Worm (Caenorhabditis elegans) whole organism, L4 larva: Measurements from ENCODE around the gene lido-11.

Experiments used
- T20F7.1 ChIP-seq: fragments of 200-800 bp; sonication (Bioruptor generic); optimal IDR thresholded peaks from 2 replicates; lab custom pipeline; 2018; ENCODE audit warnings: mild to moderate bottlenecking, missing genetic modification characterization, missing compliant biosample characterization
- T26A8.4 ChIP-seq: fragments of 200-800 bp; sonication (Bioruptor generic); IDR thresholded peaks from 2 replicates; pipeline ENCODE4 v1.3.6; 2022; ENCODE audit warnings: missing genetic modification characterization, missing compliant biosample characterization
- ZK546.5 ChIP-seq, 2 experiments: sonication (generic microtip); optimal IDR thresholded peaks; 2 replicates each; lab custom pipeline; 2017; ENCODE audit warnings: missing biosample characterization in 2 of 2, missing genetic modification characterization in 2 of 2
- aha-1 ChIP-seq: fragments of 150-350 bp; peaks from one replicate; lab custom pipeline; 2014; ENCODE audit warnings: missing biosample characterization, missing genetic modification characterization
- ama-1 ChIP-seq: fragments of 150-350 bp; optimal IDR thresholded peaks from 2 replicates; lab custom pipeline; 2014; ENCODE audit warnings: inconsistent platforms, mixed read lengths
- arid-1 ChIP-seq: fragments of 200-800 bp; sonication (Bioruptor generic); conservative IDR thresholded peaks from 2 replicates; pipeline ENCODE4 v1.3.6; 2022; ENCODE audit warnings: missing genetic modification reagents, missing genetic modification characterization, missing compliant biosample characterization
- attf-4 ChIP-seq: sonication (generic microtip); optimal IDR thresholded peaks from 3 replicates; lab custom pipeline; 2017; ENCODE audit warnings: missing biosample characterization, missing genetic modification characterization
- ceh-20 ChIP-seq: fragments of 200-800 bp; sonication (Bioruptor generic); IDR thresholded peaks from 2 replicates; pipeline ENCODE4 v1.3.6; 2022; ENCODE audit warnings: missing genetic modification reagents, missing genetic modification characterization, missing compliant biosample characterization
- ceh-82 ChIP-seq: sonication (generic microtip); optimal IDR thresholded peaks from 2 replicates; lab custom pipeline; 2017; ENCODE audit warnings: missing biosample characterization, missing genetic modification characterization
- ctbp-1 ChIP-seq: fragments of 200-800 bp; sonication (Bioruptor generic); IDR thresholded peaks from 2 replicates; pipeline ENCODE4 v1.3.6; 2022; ENCODE audit warnings: missing genetic modification reagents, missing genetic modification characterization, missing compliant biosample characterization
- daf-12 ChIP-seq: fragments of 150-350 bp; optimal IDR thresholded peaks from 2 replicates; lab custom pipeline; 2014; ENCODE audit warnings: missing biosample characterization, missing genetic modification reagents, missing genetic modification characterization
- daf-16 ChIP-seq, 3 experiments: sonication (generic microtip); optimal IDR thresholded peaks; 2 replicates each; lab custom pipeline; 2016 to 2017; ENCODE audit warnings: missing genetic modification characterization in 3 of 3, missing genetic modification reagents in 3 of 3, mild to moderate bottlenecking in 2 of 3, missing compliant biosample characterization in 2 of 3, missing biosample characterization in 1 of 3, moderate library complexity in 1 of 3
- daf-8 ChIP-seq: fragments of 200-800 bp; sonication (Bioruptor generic); IDR thresholded peaks from 2 replicates; pipeline ENCODE4 v1.3.6; 2022; ENCODE audit warnings: missing genetic modification characterization, missing compliant biosample characterization
- dmd-6 ChIP-seq: fragments of 200-800 bp; sonication (Bioruptor generic); IDR thresholded peaks from 2 replicates; pipeline ENCODE4 v1.3.6; 2022; ENCODE audit warnings: missing genetic modification reagents, missing genetic modification characterization, missing compliant biosample characterization
- dpl-1 ChIP-seq: fragments of 150-350 bp; optimal IDR thresholded peaks from 2 replicates; lab custom pipeline; 2014; ENCODE audit warnings: missing biosample characterization, missing genetic modification reagents, missing genetic modification characterization
- duxl-1 ChIP-seq: sonication (generic microtip); optimal IDR thresholded peaks from 2 replicates; lab custom pipeline; 2016; ENCODE audit warnings: mild to moderate bottlenecking, missing genetic modification characterization, moderate library complexity, missing compliant biosample characterization; ENCODE audit not compliant: poor library complexity
- dve-1 ChIP-seq: sonication (generic microtip); optimal IDR thresholded peaks from 2 replicates; lab custom pipeline; 2017; ENCODE audit warnings: antibody characterized with exemption, mild to moderate bottlenecking, missing genetic modification characterization, missing compliant biosample characterization; ENCODE audit not compliant: insufficient read depth
- egl-43 ChIP-seq: fragments of 200-800 bp; sonication (Bioruptor generic); IDR thresholded peaks from 2 replicates; pipeline ENCODE4 v1.3.6; 2022; ENCODE audit warnings: missing genetic modification reagents, missing genetic modification characterization, missing compliant biosample characterization
- fkh-10 ChIP-seq: fragments of 150-350 bp; optimal IDR thresholded peaks from 2 replicates; lab custom pipeline; 2014; ENCODE audit warnings: missing biosample characterization, missing genetic modification reagents, missing genetic modification characterization
- hlh-11 ChIP-seq: fragments of 200-800 bp; sonication (Bioruptor generic); optimal IDR thresholded peaks from 2 replicates; lab custom pipeline; 2018; ENCODE audit warnings: mild to moderate bottlenecking, missing genetic modification characterization, missing compliant biosample characterization
- hlh-30 ChIP-seq: sonication (generic microtip); optimal IDR thresholded peaks from 2 replicates; lab custom pipeline; 2017; ENCODE audit warnings: antibody characterized with exemption, mild to moderate bottlenecking, missing genetic modification characterization, missing compliant biosample characterization; ENCODE audit not compliant: insufficient read depth
- jun-1 ChIP-seq: fragments of 150-350 bp; optimal IDR thresholded peaks from 2 replicates; lab custom pipeline; 2014; ENCODE audit warnings: missing biosample characterization, missing genetic modification reagents, missing genetic modification characterization
- lin-1 ChIP-seq: fragments of 200-800 bp; sonication (Bioruptor generic); IDR thresholded peaks from 2 replicates; pipeline ENCODE4 v1.3.6; 2022; ENCODE audit warnings: missing genetic modification reagents, missing genetic modification characterization, missing compliant biosample characterization
- lin-13 ChIP-seq: fragments of 150-350 bp; optimal IDR thresholded peaks from 2 replicates; lab custom pipeline; 2014; ENCODE audit warnings: missing biosample characterization, missing genetic modification reagents, missing genetic modification characterization
- lin-38 ChIP-seq: fragments of 200-800 bp; sonication (Bioruptor generic); IDR thresholded peaks from 2 replicates; pipeline ENCODE4 v1.3.6; 2022; ENCODE audit warnings: missing genetic modification reagents, missing genetic modification characterization, missing compliant biosample characterization
- lir-3 ChIP-seq: sonication (generic microtip); optimal IDR thresholded peaks from 2 replicates; lab custom pipeline; 2016; ENCODE audit warnings: mild to moderate bottlenecking, missing genetic modification characterization, missing compliant biosample characterization
- lsy-2 ChIP-seq, 2 experiments: fragments of 150-350 bp in 1 of 2; sonication (generic microtip) in 1 of 2; optimal IDR thresholded peaks; 2 replicates each; lab custom pipeline; 2014 to 2017; ENCODE audit warnings: missing biosample characterization in 2 of 2, missing genetic modification characterization in 2 of 2
- madf-5 ChIP-seq, 2 experiments: fragments of 200-800 bp; sonication (Bioruptor generic); IDR thresholded peaks; 2 replicates each; pipeline ENCODE4 v1.3.6; 2022; ENCODE audit warnings: missing compliant biosample characterization in 2 of 2, missing genetic modification characterization in 2 of 2
- mdl-1 ChIP-seq, 2 experiments: fragments of 150-350 bp in 1 of 2; sonication (generic microtip) in 1 of 2; optimal IDR thresholded peaks; 2 replicates each; lab custom pipeline; 2014 to 2017; ENCODE audit warnings: missing biosample characterization in 2 of 2, missing genetic modification characterization in 2 of 2
- mdt-29 ChIP-seq: fragments of 200-800 bp; sonication (Bioruptor generic); IDR thresholded peaks from 2 replicates; pipeline ENCODE4 v1.3.6; 2022; ENCODE audit warnings: missing genetic modification reagents, missing genetic modification characterization, missing compliant biosample characterization
- mep-1 ChIP-seq: fragments of 150-350 bp; sonication (generic microtip); optimal IDR thresholded peaks from 3 replicates; lab custom pipeline; 2014; ENCODE audit warnings: missing biosample characterization, missing genetic modification characterization
- mes-2 ChIP-seq: sonication (generic microtip); optimal IDR thresholded peaks from 2 replicates; lab custom pipeline; 2016; ENCODE audit warnings: missing genotype, mild to moderate bottlenecking, missing genetic modification characterization, missing compliant biosample characterization; ENCODE audit not compliant: poor library complexity, severe bottlenecking
- mxl-3 ChIP-seq: fragments of 200-800 bp; sonication (Bioruptor generic); optimal IDR thresholded peaks from 2 replicates; lab custom pipeline; 2018; ENCODE audit warnings: mild to moderate bottlenecking, missing genetic modification characterization, missing compliant biosample characterization
- nhr-28 ChIP-seq: fragments of 150-350 bp; optimal IDR thresholded peaks from 2 replicates; lab custom pipeline; 2014; ENCODE audit warnings: missing biosample characterization, missing genetic modification characterization
- nhr-48 ChIP-seq: sonication (generic microtip); optimal IDR thresholded peaks from 2 replicates; lab custom pipeline; 2016; ENCODE audit warnings: mild to moderate bottlenecking, missing genetic modification characterization, missing compliant biosample characterization
- nhr-6 ChIP-seq: fragments of 150-350 bp; optimal IDR thresholded peaks from 2 replicates; lab custom pipeline; 2014; ENCODE audit warnings: missing biosample characterization, missing genetic modification characterization
- nhr-77 ChIP-seq: fragments of 150-350 bp; optimal IDR thresholded peaks from 2 replicates; lab custom pipeline; 2014; ENCODE audit warnings: missing biosample characterization, missing genetic modification characterization
- php-3 ChIP-seq: fragments of 200-800 bp; sonication (Bioruptor generic); IDR thresholded peaks from 2 replicates; pipeline ENCODE4 v1.3.6; 2022; ENCODE audit warnings: missing genetic modification reagents, missing genetic modification characterization, missing compliant biosample characterization
- pqm-1 ChIP-seq: sonication (generic microtip); optimal IDR thresholded peaks from 2 replicates; lab custom pipeline; 2017; ENCODE audit warnings: missing biosample characterization, missing genetic modification characterization
- set-16 ChIP-seq: fragments of 200-800 bp; sonication (Bioruptor generic); IDR thresholded peaks from 2 replicates; pipeline ENCODE4 v1.3.6; 2022; ENCODE audit warnings: missing genetic modification reagents, missing genetic modification characterization, missing compliant biosample characterization
- snpc-1.2 ChIP-seq: fragments of 200-800 bp; sonication (Bioruptor generic); IDR thresholded peaks from 2 replicates; pipeline ENCODE4 v1.3.6; 2022; ENCODE audit warnings: missing genetic modification reagents, missing genetic modification characterization, missing compliant biosample characterization
- spr-3 ChIP-seq: fragments of 200-800 bp; sonication (Bioruptor generic); optimal IDR thresholded peaks from 2 replicates; lab custom pipeline; 2018; ENCODE audit warnings: mild to moderate bottlenecking, missing genetic modification characterization, missing compliant biosample characterization
- tra-1 ChIP-seq: fragments of 200-800 bp; sonication (Bioruptor generic); IDR thresholded peaks from 2 replicates; pipeline ENCODE4 v1.3.6; 2022; ENCODE audit warnings: missing genetic modification reagents, missing genetic modification characterization, missing compliant biosample characterization
- unc-39 ChIP-seq: sonication (generic microtip); optimal IDR thresholded peaks from 2 replicates; lab custom pipeline; 2017; ENCODE audit warnings: missing biosample characterization, missing genetic modification characterization
- zfp-2 ChIP-seq: sonication (generic microtip); optimal IDR thresholded peaks from 2 replicates; lab custom pipeline; 2016; ENCODE audit warnings: mild to moderate bottlenecking, missing genetic modification characterization, missing compliant biosample characterization
- zfp-3 ChIP-seq: fragments of 200-800 bp; sonication (Bioruptor generic); conservative IDR thresholded peaks from 2 replicates; pipeline ENCODE4 v1.3.6; 2022; ENCODE audit warnings: missing genetic modification reagents, missing genetic modification characterization, missing compliant biosample characterization
- zip-2 ChIP-seq: fragments of 150-350 bp; optimal IDR thresholded peaks from 2 replicates; lab custom pipeline; 2014; ENCODE audit warnings: missing biosample characterization, missing genetic modification characterization

lido-11 gene

DNA sequence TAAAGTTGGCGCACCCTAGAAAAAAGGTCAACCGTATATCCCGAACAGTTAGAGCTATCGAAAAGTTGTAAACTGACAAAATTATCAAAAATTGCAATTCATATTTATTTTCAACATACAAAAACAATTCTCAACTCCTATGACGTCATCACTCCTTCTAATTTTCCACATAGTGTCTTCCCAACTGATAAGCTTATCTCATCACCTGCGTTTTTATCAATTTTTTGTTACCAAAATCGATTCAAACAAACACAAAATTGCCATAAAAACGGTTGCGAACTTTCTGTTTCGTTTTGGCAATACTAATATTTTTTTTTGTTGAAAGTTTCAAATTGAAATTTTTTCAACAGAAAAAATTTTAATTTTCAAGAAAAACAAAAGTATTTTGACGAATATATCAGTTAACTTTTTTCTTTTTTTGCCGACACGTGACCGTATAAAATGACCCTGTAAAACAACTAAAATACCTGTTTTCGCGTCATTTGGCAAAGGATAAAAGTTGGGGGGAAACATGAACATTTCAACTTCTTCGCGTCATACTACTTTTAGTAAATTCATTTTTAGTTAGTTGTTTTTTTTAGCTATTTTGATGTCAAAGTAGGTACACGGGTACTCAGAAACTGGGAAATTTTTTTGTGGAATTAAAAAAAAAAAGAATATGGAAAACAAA, 28.1 kb upstream of the lido-11 start:
- TF ChIP-seq T20F7.1 (GFP tag; lab: Kevin White, UChicago) (peak; percentile 14), ceh-82 (no peak), mes-2 (tag; lab: Kevin White, UChicago) (peak; percentile 26), lin-1 (GFP tag; lab: Robert Waterston, UW) (0 out of 2 replicates have a peak, but pooled peaks have one; percentile 38), pqm-1 (tag; lab: Kevin White, UChicago) (peak; percentile 89), lin-38 (GFP tag; lab: Robert Waterston, UW) (no peak), hlh-11 (tag; lab: Kevin White, UChicago) (peak; percentile 77), mdl-1 (tag; optimal IDR thresholded peaks at IDR 0.05; lab: Kevin White, UChicago) (peak in 1 of 2 experiments; percentile 12), arid-1 (GFP tag; lab: Robert Waterston, UW) (no peak), jun-1 (tag; lab: Kevin White, UChicago) (no peak), aha-1 (tag; lab: Kevin White, UChicago) (peak; percentile 38), nhr-77 (tag; lab: Kevin White, UChicago) (peak; percentile 65), lsy-2 (tag; optimal IDR thresholded peaks at IDR 0.05; lab: Kevin White, UChicago) (peak in 1 of 2 experiments; percentile 4), dpl-1 (peak; percentile 3), hlh-30 (tag; lab: Kevin White, UChicago) (peak; percentile 18), lin-13 (GFP tag; lab: Kevin White, UChicago) (peak; percentile 2), dve-1 (peak; percentile 84), php-3 (peak; percentile 39; the same call in 1 of the 2 replicates), madf-5 (GFP tag; IDR thresholded peaks at IDR 0.05; lab: Robert Waterston, UW) (no peak), ZK546.5 (tag; optimal IDR thresholded peaks at IDR 0.05; lab: Kevin White, UChicago) (no peak), daf-16 (GFP tag; optimal IDR thresholded peaks at IDR 0.05; lab: Kevin White, UChicago) (no peak), daf-16 (tag; optimal IDR thresholded peaks at IDR 0.05; lab: Kevin White, UChicago) (peak; percentile 84), nhr-28 (tag; lab: Kevin White, UChicago) (peak; percentile 70), zfp-3 (no peak), dmd-6 (peak; percentile 89), snpc-1.2 (GFP tag; lab: Robert Waterston, UW) (no peak), mep-1 (tag; lab: Kevin White, UChicago) (peak; percentile 37), zfp-2 (tag; lab: Kevin White, UChicago) (no peak), mxl-3 (GFP tag; lab: Kevin White, UChicago) (peak; percentile 2)

DNA sequence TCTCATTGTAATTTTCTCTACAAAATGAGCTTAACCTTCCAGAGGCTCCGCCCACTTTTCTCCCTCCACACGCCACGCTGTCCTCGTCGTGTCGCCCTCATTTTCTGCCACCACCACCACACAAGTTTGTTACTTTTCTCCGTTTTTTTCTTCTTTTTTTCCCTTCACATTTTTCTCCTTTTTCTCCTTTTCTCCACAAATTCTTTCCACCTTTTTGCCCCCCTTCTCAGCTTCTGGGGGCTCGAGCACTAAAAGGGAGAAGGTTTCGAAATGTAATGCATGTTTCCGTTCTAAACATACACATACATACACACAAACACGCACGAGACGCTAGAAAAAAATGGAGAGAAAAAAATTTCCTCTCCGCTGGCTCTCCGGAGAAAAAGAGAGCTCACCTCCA, 27.2 kb upstream of the lido-11 start, which contains the start of gene nhr-88:
TSS of gene nhr-88 (plus strand) at position 43 of the 400 bp plus-strand sequence.
- TF ChIP-seq ama-1 (lab: Kevin White, UChicago) (peak; percentile 62), unc-39 (tag; lab: Kevin White, UChicago) (no peak), hlh-30 (tag; lab: Kevin White, UChicago) (peak; percentile 56), nhr-48 (peak; percentile 2), tra-1 (GFP tag; lab: Robert Waterston, UW) (no peak), zip-2 (tag; lab: Kevin White, UChicago) (no peak), ctbp-1 (GFP tag; lab: Robert Waterston, UW) (0 out of 2 replicates have a peak, but pooled peaks have one; percentile 45), daf-12 (tag; lab: Kevin White, UChicago) (no peak), zfp-3 (no peak), pqm-1 (tag; lab: Kevin White, UChicago) (no peak), attf-4 (no peak), fkh-10 (GFP tag; lab: Kevin White, UChicago) (peak; percentile 69), dmd-6 (peak; percentile 14; the same call in 1 of the 2 replicates), T26A8.4 (GFP tag; lab: Robert Waterston, UW) (peak; percentile 43; the same call in 1 of the 2 replicates), mdl-1 (tag; optimal IDR thresholded peaks at IDR 0.05; lab: Kevin White, UChicago) (peak in 1 of 2 experiments; percentile 4), mdt-29 (GFP tag; lab: Robert Waterston, UW) (0 out of 2 replicates have a peak, but pooled peaks have one; percentile 14), spr-3 (GFP tag; lab: Kevin White, UChicago) (peak; percentile 8), dve-1 (peak; percentile 33), lsy-2 (tag; optimal IDR thresholded peaks at IDR 0.05; lab: Kevin White, UChicago) (peak in 1 of 2 experiments; percentile 57), daf-8 (no peak), ceh-20 (GFP tag; lab: Robert Waterston, UW) (peak; percentile 26; the same call in 1 of the 2 replicates), set-16 (peak; percentile 13; the same call in 1 of the 2 replicates), duxl-1 (tag; lab: Kevin White, UChicago) (no peak), egl-43 (GFP tag; lab: Robert Waterston, UW) (0 out of 2 replicates have a peak, but pooled peaks have one; percentile 70), nhr-6 (tag; lab: Kevin White, UChicago) (no peak), lir-3 (tag; lab: Kevin White, UChicago) (no peak), dpl-1 (no peak)
